Fruit fly (Drosophila melanogaster) whole organism: ENCODE results near the gene GMF.
A peak's percentile ranks its signal among the peaks of the same experiment; 100 is the strongest.

Source experiments
- CG8478 ChIP-seq: fragments of >200 bp; optimal IDR thresholded peaks from 2 replicates; lab custom pipeline; 2018; ENCODE audit warnings: inconsistent platforms
- Dll ChIP-seq: fragments of >200 bp; optimal IDR thresholded peaks from 2 replicates; lab custom pipeline; 2017
- EcR ChIP-seq, 2 experiments: fragments of >200 bp; optimal IDR thresholded peaks; 2 replicates each; lab custom pipeline; 2017; ENCODE audit warnings: missing biosample characterization in 2 of 2, missing genetic modification characterization in 2 of 2, missing genetic modification reagents in 2 of 2
- pan ChIP-seq: fragments of >200 bp; optimal IDR thresholded peaks from 2 replicates; lab custom pipeline; 2017
- psq ChIP-seq: fragments of >200 bp; optimal IDR thresholded peaks from 2 replicates; lab custom pipeline; 2017
- usp ChIP-seq: fragments of >200 bp; optimal IDR thresholded peaks from 2 replicates; lab custom pipeline; 2017; ENCODE audit warnings: missing biosample characterization, missing genetic modification characterization, mixed read lengths

The GMF gene

DNA sequence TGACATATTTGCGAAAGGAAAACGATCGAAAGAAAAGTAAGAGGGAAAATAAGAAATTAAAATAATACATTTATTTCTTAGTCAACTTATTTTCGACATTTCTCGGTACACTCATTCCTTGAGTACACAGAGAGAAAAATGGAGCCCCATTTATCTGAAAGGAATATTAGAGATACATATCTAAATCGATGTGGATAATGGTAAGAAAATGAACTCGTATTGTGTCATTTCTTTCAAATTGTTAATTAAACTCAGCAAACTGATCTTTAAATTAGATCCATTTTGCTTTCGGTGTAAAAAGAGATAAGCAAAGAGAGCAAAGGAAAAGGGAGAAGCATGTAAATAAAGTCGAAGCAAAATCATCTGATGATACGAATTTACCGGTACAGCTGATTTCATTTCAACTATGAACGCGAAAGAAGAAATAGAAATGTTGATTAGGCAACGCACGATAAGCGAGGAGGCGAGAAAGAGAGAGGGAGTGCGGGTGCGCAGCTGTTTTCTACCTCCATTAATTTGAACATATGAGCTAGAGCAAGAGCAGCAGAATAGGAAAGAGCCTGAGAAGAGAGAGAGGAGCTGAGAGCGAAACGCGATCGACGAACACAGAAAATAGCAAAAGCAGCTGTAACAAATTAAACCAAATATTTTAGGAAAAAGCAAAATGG, 16.9 kb downstream of the GMF start:
- no peak for TF ChIP-seq Dll (lab: Kevin White, UChicago)
- no peak for TF ChIP-seq EcR (GFP tag; optimal IDR thresholded peaks at IDR 0.05; lab: Kevin White, UChicago)
- no peak for TF ChIP-seq psq
- no peak for TF ChIP-seq pan (lab: Kevin White, UChicago)
- no peak for TF ChIP-seq usp (GFP tag; lab: Kevin White, UChicago)
- TF ChIP-seq CG8478: no peak

DNA sequence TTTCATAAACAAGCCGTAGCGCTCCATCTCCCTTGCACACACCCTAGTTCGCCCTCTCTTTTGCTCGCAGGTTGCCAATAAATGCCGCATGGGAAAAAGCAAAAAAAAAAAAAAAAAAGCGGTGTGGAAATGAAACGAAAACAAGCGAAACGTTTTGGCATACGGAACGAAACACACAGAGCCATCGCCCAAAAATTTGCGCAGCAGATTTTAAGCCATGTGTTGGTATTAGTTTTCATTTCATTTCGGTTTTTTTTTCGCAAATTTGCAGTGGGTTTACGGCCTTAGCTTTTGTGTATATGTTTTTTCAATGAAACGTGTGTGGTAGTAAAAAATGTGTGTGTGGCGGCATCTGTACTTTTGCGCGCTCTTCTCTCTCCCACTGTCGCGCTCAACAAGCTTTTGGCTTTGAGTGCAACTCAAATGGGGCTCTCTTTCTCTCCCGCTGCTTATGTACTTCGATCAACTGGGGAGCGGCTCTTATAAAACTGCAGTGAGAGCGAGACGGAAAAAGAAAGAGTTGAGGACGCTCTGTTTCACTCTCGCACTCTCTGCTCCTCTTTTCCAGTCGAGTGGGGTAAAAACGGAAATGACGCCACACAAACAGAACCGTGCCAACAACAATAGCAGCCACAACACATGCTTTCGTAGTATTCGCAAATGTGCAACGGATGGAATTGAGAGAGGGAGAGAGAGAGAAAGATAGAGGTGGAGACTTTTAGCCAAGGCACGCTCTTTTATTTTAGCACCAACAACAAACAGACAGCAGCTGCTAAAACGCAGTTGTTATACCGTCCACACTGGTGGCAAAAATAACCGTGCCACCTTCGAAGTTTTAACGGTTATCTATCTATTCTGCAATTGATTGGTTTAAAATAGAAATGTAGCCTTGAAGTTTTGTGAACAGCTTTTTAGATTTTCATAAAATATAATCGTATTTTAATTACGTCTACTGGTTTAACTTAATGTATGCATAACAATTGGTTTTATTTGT, 18.2 kb downstream of the GMF start:
- TF ChIP-seq psq: no peak
- TF ChIP-seq pan (lab: Kevin White, UChicago): no peak
- no peak for TF ChIP-seq usp (GFP tag; lab: Kevin White, UChicago)
- peak in 1 of 2 experiments; percentile 45 for TF ChIP-seq EcR (GFP tag; optimal IDR thresholded peaks at IDR 0.05; lab: Kevin White, UChicago)
- peak; percentile 76 for TF ChIP-seq Dll (lab: Kevin White, UChicago)
- peak; percentile 58 for TF ChIP-seq CG8478

DNA sequence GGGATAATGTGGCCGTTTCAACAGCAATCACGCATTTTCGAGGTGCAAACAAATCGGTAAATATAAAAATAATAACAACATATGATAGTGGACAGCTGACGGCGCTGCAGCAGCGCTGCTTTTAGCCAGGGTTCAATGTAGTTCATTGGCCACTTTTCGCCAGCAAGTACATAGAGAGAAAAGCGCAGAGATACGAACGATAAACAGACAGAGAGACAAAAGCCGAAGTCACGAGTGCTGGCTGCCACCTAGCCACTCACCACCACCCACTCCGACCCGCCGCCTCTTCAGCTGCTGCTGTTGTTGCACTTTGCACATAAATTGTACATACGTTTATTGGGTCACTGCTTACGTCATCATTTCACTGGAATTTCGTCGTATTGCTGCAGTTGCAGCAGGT, 19.9 kb downstream of the GMF start:
- TF ChIP-seq usp (GFP tag; lab: Kevin White, UChicago): no peak
- TF ChIP-seq EcR (GFP tag; optimal IDR thresholded peaks at IDR 0.05; lab: Kevin White, UChicago): peak in 1 of 2 experiments; percentile 15

DNA sequence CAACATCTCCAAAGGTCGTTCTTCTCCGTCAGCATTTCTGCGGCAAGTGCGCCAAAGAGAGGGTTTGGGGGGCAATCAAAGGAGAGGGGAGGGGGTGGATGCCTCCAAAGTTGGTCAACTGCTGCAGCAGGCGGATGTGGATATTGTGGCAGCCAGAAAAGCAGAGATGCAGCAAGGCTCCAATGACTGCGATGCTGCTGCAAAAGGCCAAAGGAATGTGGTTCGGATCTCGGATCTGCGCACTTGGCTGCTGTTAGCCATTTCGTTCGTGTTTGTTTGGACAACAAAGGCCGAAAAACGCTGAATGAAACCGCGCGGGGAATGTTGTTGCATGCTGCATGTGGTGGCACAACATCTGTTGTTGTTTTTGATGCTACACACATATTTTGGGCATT, 20.7 kb downstream of the GMF start:
- TF ChIP-seq EcR (GFP tag; optimal IDR thresholded peaks at IDR 0.05; lab: Kevin White, UChicago): peak in 1 of 2 experiments; percentile 78
- no peak for TF ChIP-seq Dll (lab: Kevin White, UChicago)
- no peak for TF ChIP-seq CG8478

DNA sequence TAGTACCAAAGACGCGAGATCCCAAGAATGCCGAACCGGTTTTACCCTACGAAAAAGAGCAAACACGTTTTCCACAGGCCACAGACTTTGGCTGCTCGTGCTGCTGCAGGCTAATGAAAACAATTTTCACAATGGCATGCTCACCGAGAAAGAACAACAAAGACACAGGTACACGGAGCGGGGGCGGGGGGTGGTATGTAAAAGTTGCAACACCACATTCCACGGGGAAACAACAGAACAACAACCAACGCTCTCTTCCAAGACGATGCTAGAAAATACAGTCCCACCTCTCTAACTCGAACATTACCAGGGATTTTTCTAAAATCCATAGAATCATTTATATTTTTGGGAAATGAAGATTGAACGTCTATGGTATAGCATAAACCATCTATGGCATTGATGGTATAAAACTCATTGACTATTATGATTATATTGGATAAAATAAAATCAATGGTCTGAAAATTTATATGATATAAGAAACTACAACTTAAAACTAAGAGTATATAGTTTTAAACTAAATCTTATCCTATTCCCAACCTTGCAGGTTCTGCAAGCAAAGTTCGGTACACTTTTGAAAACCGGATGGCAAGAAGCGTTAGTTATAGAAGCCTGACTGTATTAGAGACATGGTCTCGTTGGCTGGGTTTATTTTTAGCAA, 21.2 kb downstream of the GMF start:
- no peak for TF ChIP-seq CG8478
- TF ChIP-seq psq: no peak
- no peak for TF ChIP-seq pan (lab: Kevin White, UChicago)
- TF ChIP-seq EcR (GFP tag; optimal IDR thresholded peaks at IDR 0.05; lab: Kevin White, UChicago): no peak
- TF ChIP-seq Dll (lab: Kevin White, UChicago): peak; percentile 45

DNA sequence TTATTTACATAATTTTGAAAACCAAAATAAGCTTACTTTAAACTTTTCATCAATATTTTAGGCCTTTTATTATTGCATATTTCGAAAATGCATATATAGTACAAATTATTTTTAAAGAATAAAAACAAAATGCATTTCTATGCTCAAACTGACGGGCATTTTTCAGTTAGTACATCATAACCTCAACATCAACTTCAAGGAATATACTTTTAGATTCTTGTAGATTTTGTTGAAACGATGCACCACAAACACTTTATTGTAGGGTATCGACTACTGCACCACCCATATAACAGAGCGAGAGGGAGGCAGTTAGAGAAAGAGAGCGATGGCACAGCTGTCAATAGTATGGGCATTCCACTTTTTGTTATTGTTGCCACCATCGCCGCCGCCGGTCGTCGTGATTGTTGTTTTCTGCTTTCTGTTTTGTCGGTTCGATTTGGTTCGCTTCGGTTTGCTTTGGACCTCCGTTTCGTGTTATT, 22.9 kb downstream of the GMF start:
- TF ChIP-seq pan (lab: Kevin White, UChicago): no peak
- TF ChIP-seq usp (GFP tag; lab: Kevin White, UChicago): no peak

DNA sequence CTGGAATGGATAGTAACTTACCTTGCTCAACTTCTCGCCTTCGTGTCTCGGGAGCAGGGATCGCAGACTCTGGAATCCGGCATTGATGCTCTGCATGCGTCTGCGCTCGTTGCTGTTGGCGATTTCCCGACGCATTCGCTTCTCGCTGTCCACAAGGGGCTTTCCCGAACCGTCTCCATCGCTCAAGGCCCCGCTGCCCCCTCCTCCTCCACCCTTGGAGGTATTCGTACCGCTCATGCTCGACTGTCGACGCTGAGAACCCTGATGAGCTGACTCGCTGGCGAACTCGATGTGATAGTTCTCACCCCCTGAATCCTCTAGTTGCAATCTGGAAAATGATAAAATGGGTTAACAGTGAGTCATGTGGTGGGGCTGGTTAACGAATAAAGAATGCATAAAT, 23.9 kb downstream of the GMF start:
- TF ChIP-seq psq (no peak), CG8478 (no peak), Dll (lab: Kevin White, UChicago) (no peak), usp (GFP tag; lab: Kevin White, UChicago) (no peak), pan (lab: Kevin White, UChicago) (no peak), EcR (GFP tag; optimal IDR thresholded peaks at IDR 0.05; lab: Kevin White, UChicago) (no peak)

DNA sequence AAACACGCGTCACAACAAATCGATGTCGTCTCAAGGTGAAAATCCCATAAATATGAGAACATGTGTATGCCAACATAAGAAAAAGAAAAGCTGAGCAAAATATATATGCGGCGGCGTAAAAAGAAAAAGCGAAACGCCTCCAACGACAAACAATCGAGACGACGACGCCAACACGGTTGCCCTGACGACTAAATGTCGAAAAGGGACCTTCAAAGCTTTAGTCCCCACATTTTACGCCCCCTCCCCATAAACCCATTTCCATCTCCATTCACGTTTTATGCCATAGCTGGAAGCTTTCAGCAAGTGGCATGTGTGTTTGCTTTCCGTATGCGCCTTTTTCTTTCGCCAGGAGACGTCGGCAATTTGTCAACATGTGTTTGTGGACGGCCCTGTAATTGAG, 24.8 kb downstream of the GMF start:
- TF ChIP-seq CG8478 (no peak), usp (GFP tag; lab: Kevin White, UChicago) (no peak), psq (no peak), pan (lab: Kevin White, UChicago) (no peak), EcR (GFP tag; optimal IDR thresholded peaks at IDR 0.05; lab: Kevin White, UChicago) (no peak), Dll (lab: Kevin White, UChicago) (no peak)

DNA sequence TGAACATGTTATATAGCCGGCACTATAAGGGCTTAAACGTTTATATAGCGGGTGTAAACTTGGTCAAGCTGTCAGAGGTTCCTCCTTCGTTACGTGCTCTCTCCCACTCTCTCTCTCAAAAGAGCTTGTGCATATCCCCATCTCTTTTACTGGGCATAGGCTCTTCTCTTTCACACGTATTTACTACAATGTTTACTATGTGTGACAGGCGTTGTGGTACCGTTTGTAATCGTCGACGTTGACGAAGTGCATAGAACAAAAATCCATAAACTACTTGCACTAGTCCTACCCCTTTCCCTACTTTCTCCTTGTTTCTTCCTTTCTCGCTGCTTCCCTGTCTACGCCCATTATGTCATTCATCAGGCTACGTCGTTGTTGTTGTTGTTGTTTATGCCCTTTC, 25.9 kb downstream of the GMF start:
- TF ChIP-seq pan (lab: Kevin White, UChicago) (no peak), CG8478 (no peak), Dll (lab: Kevin White, UChicago) (no peak), EcR (GFP tag; optimal IDR thresholded peaks at IDR 0.05; lab: Kevin White, UChicago) (no peak), usp (GFP tag; lab: Kevin White, UChicago) (no peak), psq (no peak)

DNA sequence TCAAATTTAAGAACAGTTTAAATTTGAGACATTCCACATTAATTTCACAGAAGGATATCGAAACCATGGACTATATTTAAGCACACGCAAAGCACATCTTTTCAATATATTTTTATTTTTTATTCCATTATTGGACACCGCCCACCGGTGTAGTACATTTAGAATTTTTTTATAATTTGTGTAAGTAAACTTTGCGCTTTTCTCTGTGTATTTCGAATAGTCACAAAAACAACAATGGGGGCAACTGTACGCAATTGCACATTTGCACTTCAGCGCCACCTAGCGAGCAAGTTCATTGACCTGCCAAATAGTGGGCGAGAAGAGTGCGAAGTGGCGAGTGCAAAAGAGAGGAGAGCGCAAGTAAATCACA, 27.0 kb downstream of the GMF start:
- TF ChIP-seq EcR (GFP tag; optimal IDR thresholded peaks at IDR 0.05; lab: Kevin White, UChicago): peak; percentile 53 to 57
- no peak for TF ChIP-seq pan (lab: Kevin White, UChicago)
- TF ChIP-seq usp (GFP tag; lab: Kevin White, UChicago): no peak
- no peak for TF ChIP-seq CG8478
- no peak for TF ChIP-seq Dll (lab: Kevin White, UChicago)
- TF ChIP-seq psq: no peak

DNA sequence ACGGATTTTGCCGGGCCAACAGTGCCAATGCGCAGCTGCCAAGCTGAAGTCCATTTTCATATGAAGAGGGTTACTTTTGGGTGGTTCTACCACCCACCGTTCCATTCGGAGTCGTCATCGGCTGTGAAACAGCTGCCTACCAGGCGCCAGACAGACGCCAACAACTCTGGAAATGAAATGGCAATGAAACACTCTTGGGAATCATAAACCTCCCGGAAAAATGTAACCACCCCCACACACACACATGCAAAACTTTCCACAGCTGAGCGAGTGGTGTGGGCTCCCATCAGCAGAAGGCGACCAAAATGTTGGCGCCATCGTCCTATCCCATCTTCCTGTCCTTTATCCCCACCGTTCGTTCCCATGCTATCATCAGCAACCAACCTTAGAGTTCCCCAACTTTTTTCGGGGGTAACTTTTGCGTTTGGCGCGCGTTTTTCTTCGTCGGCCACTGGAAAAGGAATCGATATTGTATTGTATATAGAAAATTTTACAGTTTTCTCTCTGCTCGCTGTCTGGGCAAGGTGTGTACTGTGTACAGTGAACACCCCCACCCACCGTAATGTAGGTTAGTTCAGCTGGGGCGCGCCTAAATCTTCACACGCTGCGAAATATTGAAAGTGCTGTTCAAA, 27.5 kb downstream of the GMF start:
- TF ChIP-seq psq: no peak
- TF ChIP-seq pan (lab: Kevin White, UChicago): no peak
- TF ChIP-seq Dll (lab: Kevin White, UChicago): no peak
- TF ChIP-seq EcR (GFP tag; optimal IDR thresholded peaks at IDR 0.05; lab: Kevin White, UChicago): no peak
- TF ChIP-seq CG8478: no peak
- no peak for TF ChIP-seq usp (GFP tag; lab: Kevin White, UChicago)
